Worm (Caenorhabditis elegans) whole organism, young adult: ENCODE data around the gene D2089.8.

Experiments
- B0035.1 ChIP-seq: sonication (generic microtip); optimal IDR thresholded peaks from 2 replicates; lab custom pipeline; 2016; ENCODE audit warnings: missing genetic modification characterization, mild to moderate bottlenecking, missing compliant biosample characterization, missing genotype, missing genetic modification reagents
- B0336.3 ChIP-seq: fragments of 200-800 bp; sonication (Bioruptor generic); IDR thresholded peaks from 2 replicates; pipeline ENCODE4 v1.3.6; 2022; ENCODE audit warnings: missing genetic modification characterization, missing compliant biosample characterization
- F33H1.4 ChIP-seq: fragments of 200-800 bp; sonication (Bioruptor generic); IDR thresholded peaks from 2 replicates; pipeline ENCODE4 v1.3.6; 2022; ENCODE audit warnings: missing genetic modification reagents, missing genetic modification characterization, missing compliant biosample characterization
- F49E8.2 ChIP-seq: sonication (generic microtip); optimal IDR thresholded peaks from 3 replicates; lab custom pipeline; 2017; ENCODE audit warnings: missing genetic modification characterization, mild to moderate bottlenecking, missing compliant biosample characterization, antibody characterized with exemption, moderate library complexity; ENCODE audit not compliant: insufficient read depth
- F57C9.4 ChIP-seq: sonication (generic microtip); optimal IDR thresholded peaks from 2 replicates; lab custom pipeline; 2017; ENCODE audit warnings: mild to moderate bottlenecking, missing genetic modification characterization, missing compliant biosample characterization
- K12H6.12 ChIP-seq: fragments of 200-800 bp; sonication (Bioruptor generic); optimal IDR thresholded peaks from 2 replicates; lab custom pipeline; 2018; ENCODE audit warnings: mild to moderate bottlenecking, missing genetic modification characterization, missing compliant biosample characterization
- Y56A3A.18 ChIP-seq: fragments of 200-800 bp; sonication (Bioruptor generic); IDR thresholded peaks from 2 replicates; pipeline ENCODE4 v1.3.6; 2022; ENCODE audit warnings: missing genetic modification reagents, missing genetic modification characterization, missing compliant biosample characterization
- ama-1 ChIP-seq, 3 experiments: fragments of 150-350 bp in 1 of 3; sonication (generic microtip) in 2 of 3; optimal IDR thresholded peaks; 2 replicates each; lab custom pipeline; 2014 to 2018; ENCODE audit warnings: missing biosample characterization in 2 of 3, missing genetic modification characterization in 2 of 3, missing genetic modification reagents in 2 of 3
- athp-1 ChIP-seq: sonication (generic microtip); optimal IDR thresholded peaks from 2 replicates; lab custom pipeline; 2017; ENCODE audit warnings: mild to moderate bottlenecking, missing genetic modification characterization, missing compliant biosample characterization
- attf-3 ChIP-seq: fragments of 200-800 bp; sonication (Bioruptor generic); conservative IDR thresholded peaks from 2 replicates; pipeline ENCODE4 v1.3.6; 2022; ENCODE audit warnings: missing genetic modification reagents, missing genetic modification characterization, missing compliant biosample characterization
- attf-5 ChIP-seq: fragments of 200-800 bp; sonication (Bioruptor generic); optimal IDR thresholded peaks from 2 replicates; lab custom pipeline; 2018; ENCODE audit warnings: mild to moderate bottlenecking, missing genetic modification characterization, missing compliant biosample characterization
- attf-6 ChIP-seq: fragments of 200-800 bp; sonication (Bioruptor generic); IDR thresholded peaks from 2 replicates; pipeline ENCODE4 v1.3.6; 2022; ENCODE audit warnings: missing genetic modification reagents, missing genetic modification characterization, missing compliant biosample characterization
- cebp-2 ChIP-seq: fragments of 200-800 bp; sonication (Bioruptor generic); IDR thresholded peaks from 2 replicates; pipeline ENCODE4 v1.3.6; 2022; ENCODE audit warnings: missing genetic modification characterization, missing compliant biosample characterization
- die-1 ChIP-seq: sonication (generic microtip); optimal IDR thresholded peaks from 2 replicates; lab custom pipeline; 2016; ENCODE audit warnings: missing genotype, mild to moderate bottlenecking, missing genetic modification characterization, missing compliant biosample characterization
- dox-1 ChIP-seq: fragments of 200-800 bp; sonication (Bioruptor generic); IDR thresholded peaks from 2 replicates; pipeline ENCODE4 v1.3.6; 2022; ENCODE audit warnings: missing genetic modification reagents, missing genetic modification characterization, missing compliant biosample characterization
- egl-18 ChIP-seq: fragments of 200-800 bp; sonication (Bioruptor generic); IDR thresholded peaks from 2 replicates; pipeline ENCODE4 v1.3.6; 2022; ENCODE audit warnings: missing genetic modification reagents, missing genetic modification characterization, missing compliant biosample characterization
- egl-44 ChIP-seq: fragments of 200-800 bp; sonication (Bioruptor generic); IDR thresholded peaks from 2 replicates; pipeline ENCODE4 v1.3.6; 2022; ENCODE audit warnings: missing genetic modification reagents, missing genetic modification characterization, missing compliant biosample characterization
- egrh-3 ChIP-seq: fragments of 200-800 bp; sonication (Bioruptor generic); IDR thresholded peaks from 2 replicates; pipeline ENCODE4 v1.3.6; 2022; ENCODE audit warnings: missing genetic modification reagents, missing genetic modification characterization, missing compliant biosample characterization
- ekl-4 ChIP-seq: fragments of 200-800 bp; sonication (Bioruptor generic); IDR thresholded peaks from 2 replicates; pipeline ENCODE4 v1.3.6; 2022; ENCODE audit warnings: missing genetic modification reagents, missing genetic modification characterization, missing compliant biosample characterization
- him-1 ChIP-seq: sonication (generic microtip); optimal IDR thresholded peaks from 2 replicates; lab custom pipeline; 2016; ENCODE audit warnings: missing genotype, missing genetic modification reagents, missing genetic modification characterization, missing compliant biosample characterization
- hlh-12 ChIP-seq: sonication (generic microtip); optimal IDR thresholded peaks from 2 replicates; lab custom pipeline; 2016; ENCODE audit warnings: missing genetic modification characterization, missing compliant biosample characterization
- hmg-1.2 ChIP-seq: fragments of 200-800 bp; sonication (Bioruptor generic); IDR thresholded peaks from 2 replicates; pipeline ENCODE4 v1.3.6; 2022; ENCODE audit warnings: missing genetic modification reagents, missing genetic modification characterization, missing compliant biosample characterization
- hmg-20 ChIP-seq: fragments of 200-800 bp; sonication (Bioruptor generic); IDR thresholded peaks from 2 replicates; pipeline ENCODE4 v1.3.6; 2022; ENCODE audit warnings: missing genetic modification reagents, missing genetic modification characterization, missing compliant biosample characterization
- hrde-1 ChIP-seq: sonication (generic microtip); optimal IDR thresholded peaks from 2 replicates; lab custom pipeline; 2016; ENCODE audit warnings: missing genetic modification characterization, mild to moderate bottlenecking, missing compliant biosample characterization, moderate library complexity, missing genotype, missing genetic modification reagents, borderline replicate concordance
- let-526 ChIP-seq: fragments of 200-800 bp; sonication (Bioruptor generic); IDR thresholded peaks from 2 replicates; pipeline ENCODE4 v1.3.6; 2022; ENCODE audit warnings: missing genetic modification reagents, missing genetic modification characterization, missing compliant biosample characterization
- lin-54 ChIP-seq: fragments of 200-800 bp; sonication (Bioruptor generic); optimal IDR thresholded peaks from 2 replicates; lab custom pipeline; 2018; ENCODE audit warnings: mild to moderate bottlenecking, missing genetic modification characterization, missing compliant biosample characterization
- lsl-1 ChIP-seq: fragments of 200-800 bp; sonication (Bioruptor generic); optimal IDR thresholded peaks from 2 replicates; lab custom pipeline; 2018; ENCODE audit warnings: mild to moderate bottlenecking, missing genetic modification characterization, moderate library complexity, missing compliant biosample characterization
- madf-10 ChIP-seq: sonication (generic microtip); optimal IDR thresholded peaks from 2 replicates; lab custom pipeline; 2016; ENCODE audit warnings: mild to moderate bottlenecking, missing genetic modification characterization, missing compliant biosample characterization
- madf-3 ChIP-seq: fragments of 200-800 bp; sonication (Bioruptor generic); IDR thresholded peaks from 2 replicates; pipeline ENCODE4 v1.3.6; 2022; ENCODE audit warnings: missing genetic modification reagents, missing genetic modification characterization, missing compliant biosample characterization
- madf-6 ChIP-seq: fragments of 200-800 bp; sonication (Bioruptor generic); IDR thresholded peaks from 2 replicates; pipeline ENCODE4 v1.3.6; 2022; ENCODE audit warnings: missing genetic modification reagents, missing genetic modification characterization, missing compliant biosample characterization
- mcd-1 ChIP-seq: fragments of 200-800 bp; sonication (Bioruptor generic); IDR thresholded peaks from 2 replicates; pipeline ENCODE4 v1.3.6; 2022; ENCODE audit warnings: missing genetic modification reagents, missing genetic modification characterization, missing compliant biosample characterization
- mel-28 ChIP-seq: sonication (generic microtip); optimal IDR thresholded peaks from 2 replicates; lab custom pipeline; 2016; ENCODE audit warnings: borderline replicate concordance, mild to moderate bottlenecking, missing genetic modification characterization, missing compliant biosample characterization
- mxl-1 ChIP-seq: sonication (generic microtip); optimal IDR thresholded peaks from 2 replicates; lab custom pipeline; 2016; ENCODE audit warnings: missing genetic modification characterization, missing compliant biosample characterization
- nhr-27 ChIP-seq: fragments of 200-800 bp; sonication (Bioruptor generic); optimal IDR thresholded peaks from 2 replicates; lab custom pipeline; 2018; ENCODE audit warnings: mild to moderate bottlenecking, missing genetic modification characterization, moderate library complexity, missing compliant biosample characterization
- pha-4 ChIP-seq: fragments of 150-350 bp; sonication (generic microtip); optimal IDR thresholded peaks from 2 replicates; lab custom pipeline; 2014; ENCODE audit warnings: missing biosample characterization, missing genetic modification reagents, missing genetic modification characterization
- rcor-1 ChIP-seq: fragments of 200-800 bp; sonication (Bioruptor generic); IDR thresholded peaks from 2 replicates; pipeline ENCODE4 v1.3.6; 2022; ENCODE audit warnings: missing genetic modification reagents, missing genetic modification characterization, missing compliant biosample characterization
- rec-8 ChIP-seq, 2 experiments: sonication (generic microtip); optimal IDR thresholded peaks; 2 replicates each; lab custom pipeline; 2016; ENCODE audit warnings: mild to moderate bottlenecking in 2 of 2, missing genetic modification characterization in 2 of 2, missing genetic modification reagents in 2 of 2, missing genotype in 2 of 2, missing biosample characterization in 1 of 2, missing compliant biosample characterization in 1 of 2, moderate library complexity in 1 of 2
- sdz-38 ChIP-seq: sonication (generic microtip); optimal IDR thresholded peaks from 2 replicates; lab custom pipeline; 2016; ENCODE audit warnings: missing genotype, missing genetic modification characterization, missing compliant biosample characterization
- snpc-1.1 ChIP-seq: sonication (generic microtip); optimal IDR thresholded peaks from 2 replicates; lab custom pipeline; 2017; ENCODE audit warnings: missing genetic modification characterization, mild to moderate bottlenecking, missing compliant biosample characterization, antibody characterized with exemption, moderate library complexity, missing genotype, missing genetic modification reagents; ENCODE audit not compliant: insufficient read depth
- sptf-2 ChIP-seq: fragments of 200-800 bp; sonication (Bioruptor generic); optimal IDR thresholded peaks from 2 replicates; lab custom pipeline; 2018; ENCODE audit warnings: mild to moderate bottlenecking, missing genetic modification characterization, missing compliant biosample characterization
- tbp1 ChIP-seq: fragments of 200-800 bp; sonication (Bioruptor generic); optimal IDR thresholded peaks from 2 replicates; lab custom pipeline; 2018; ENCODE audit warnings: mild to moderate bottlenecking, missing genetic modification characterization, missing compliant biosample characterization
- unc-130 ChIP-seq: sonication (generic microtip); optimal IDR thresholded peaks from 2 replicates; lab custom pipeline; 2016; ENCODE audit warnings: missing genetic modification reagents, missing genetic modification characterization, missing compliant biosample characterization
- zfh-2 ChIP-seq: fragments of 200-800 bp; sonication (Bioruptor generic); conservative IDR thresholded peaks from 2 replicates; pipeline ENCODE4 v1.3.6; 2022; ENCODE audit warnings: missing genetic modification reagents, missing genetic modification characterization, missing compliant biosample characterization

Gene D2089.8

ce11 chrII:10657632-10658108 is 4.9 kb downstream of the D2089.8 start, which contains the start of gene lact-3 (continued):
- TF ChIP-seq sptf-2 (GFP tag; lab: Kevin White, UChicago) = no peak
- peak; percentile 35 for TF ChIP-seq tbp1 (GFP tag; lab: Kevin White, UChicago)
- TF ChIP-seq F49E8.2 = peak; percentile 70
- TF ChIP-seq mxl-1 (tag; lab: Kevin White, UChicago) = no peak
- no peak for TF ChIP-seq F57C9.4 (tag; lab: Kevin White, UChicago)
- TF ChIP-seq attf-5 = no peak
- no peak for TF ChIP-seq B0035.1 (tag; lab: Kevin White, UChicago)
- TF ChIP-seq egl-44 (GFP tag; lab: Robert Waterston, UW) = 0 out of 2 replicates have a peak, but pooled peaks have one; percentile 13
- no peak for TF ChIP-seq rec-8 (tag; optimal IDR thresholded peaks at IDR 0.05; lab: Kevin White, UChicago)
- TF ChIP-seq hrde-1 (tag; lab: Kevin White, UChicago) = peak; percentile 80
- TF ChIP-seq hmg-1.2 (GFP tag; lab: Robert Waterston, UW) = peak; percentile 49
- TF ChIP-seq athp-1 (tag; lab: Kevin White, UChicago) = peak; percentile 23
- no peak for TF ChIP-seq dox-1 (GFP tag; lab: Robert Waterston, UW)
- peak; percentile 18 for TF ChIP-seq unc-130
- TF ChIP-seq let-526 (GFP tag; lab: Robert Waterston, UW) = no peak
- TF ChIP-seq attf-3 (GFP tag; lab: Robert Waterston, UW) = no peak
- 0 out of 2 replicates have a peak, but pooled peaks have one; percentile 29 for TF ChIP-seq attf-6
- peak; percentile 31 for TF ChIP-seq F33H1.4 (GFP tag; lab: Robert Waterston, UW)
- no peak for TF ChIP-seq K12H6.12 (tag; lab: Kevin White, UChicago)
- 0 out of 2 replicates have a peak, but pooled peaks have one; percentile 13 for TF ChIP-seq rcor-1
- no peak for TF ChIP-seq nhr-27 (tag; lab: Kevin White, UChicago)
- TF ChIP-seq cebp-2 (GFP tag; lab: Robert Waterston, UW) = 0 out of 2 replicates have a peak, but pooled peaks have one; percentile 72
- peak; percentile 23 for TF ChIP-seq lsl-1 (GFP tag; lab: Kevin White, UChicago)
- no peak for TF ChIP-seq egrh-3 (GFP tag; lab: Robert Waterston, UW)
- TF ChIP-seq zfh-2 (GFP tag; lab: Robert Waterston, UW) = 0 out of 2 replicates have a peak, but pooled peaks have one; percentile 5
- peak; percentile 90 for TF ChIP-seq B0336.3 (GFP tag; lab: Robert Waterston, UW)
- peak; percentile 25; the same call in 1 of the 2 replicates for TF ChIP-seq Y56A3A.18 (GFP tag; lab: Robert Waterston, UW)
- TF ChIP-seq sdz-38 = no peak
- TF ChIP-seq pha-4 (tag; lab: Kevin White, UChicago) = no peak
- TF ChIP-seq hlh-12 (tag; lab: Kevin White, UChicago) = no peak
- peak; percentile 43 for TF ChIP-seq mcd-1 (GFP tag; lab: Robert Waterston, UW)
- TF ChIP-seq die-1 (tag; lab: Kevin White, UChicago) = no peak
- TF ChIP-seq lin-54 (GFP tag; lab: Kevin White, UChicago) = peak; percentile 52
- TF ChIP-seq ama-1 (optimal IDR thresholded peaks at IDR 0.05; lab: Kevin White, UChicago) = no peak
- TF ChIP-seq ama-1 (GFP tag; optimal IDR thresholded peaks at IDR 0.05; lab: Kevin White, UChicago) = peak in 1 of 2 experiments; percentile 34
- no peak for TF ChIP-seq egl-18 (GFP tag; lab: Robert Waterston, UW)
- TF ChIP-seq him-1 (tag; lab: Kevin White, UChicago) = peak; percentile 16
- no peak for TF ChIP-seq madf-10 (tag; lab: Kevin White, UChicago)
- no peak for TF ChIP-seq hmg-20 (GFP tag; lab: Robert Waterston, UW)
- TF ChIP-seq snpc-1.1 (tag; lab: Kevin White, UChicago) = no peak
- TF ChIP-seq madf-6 (GFP tag; lab: Robert Waterston, UW) = peak; percentile 65
- peak; percentile 80; the same call in 1 of the 2 replicates for TF ChIP-seq madf-3 (GFP tag; lab: Robert Waterston, UW)
- TF ChIP-seq mel-28 = no peak
- peak; percentile 71 for TF ChIP-seq ekl-4 (GFP tag; lab: Robert Waterston, UW)
